Worm (Caenorhabditis elegans) whole organism, L4 larva: ENCODE results near the gene B0348.1.

Experiments used
- F49E8.2 ChIP-seq: sonication (generic microtip); optimal IDR thresholded peaks from 2 replicates; lab custom pipeline; 2016; ENCODE audit warnings: missing compliant biosample characterization, mild to moderate bottlenecking, missing genetic modification characterization, borderline replicate concordance
- R02D3.7 ChIP-seq: fragments of 150-350 bp; sonication (generic microtip); optimal IDR thresholded peaks from 3 replicates; lab custom pipeline; 2014; ENCODE audit warnings: missing biosample characterization, missing genetic modification characterization
- T26A8.4 ChIP-seq: fragments of 200-800 bp; sonication (Bioruptor generic); IDR thresholded peaks from 2 replicates; pipeline ENCODE4 v1.3.6; 2022; ENCODE audit warnings: missing genetic modification characterization, missing compliant biosample characterization
- Y5F2A.4 ChIP-seq: fragments of 200-800 bp; sonication (Bioruptor generic); optimal IDR thresholded peaks from 2 replicates; lab custom pipeline; 2018; ENCODE audit warnings: mild to moderate bottlenecking, missing genetic modification characterization, missing compliant biosample characterization
- aha-1 ChIP-seq: fragments of 150-350 bp; peaks from one replicate; lab custom pipeline; 2014; ENCODE audit warnings: missing biosample characterization, missing genetic modification characterization
- aly-2 ChIP-seq: sonication (generic microtip); optimal IDR thresholded peaks from 2 replicates; lab custom pipeline; 2018; ENCODE audit warnings: missing biosample characterization, missing genetic modification characterization
- ceh-44 ChIP-seq: fragments of 200-800 bp; sonication (Bioruptor generic); IDR thresholded peaks from 2 replicates; pipeline ENCODE4 v1.3.6; 2022; ENCODE audit warnings: missing genetic modification reagents, missing genetic modification characterization, missing compliant biosample characterization
- ceh-82 ChIP-seq: sonication (generic microtip); optimal IDR thresholded peaks from 2 replicates; lab custom pipeline; 2017; ENCODE audit warnings: missing biosample characterization, missing genetic modification characterization
- cey-2 ChIP-seq: sonication (generic microtip); optimal IDR thresholded peaks from 3 replicates; lab custom pipeline; 2017; ENCODE audit warnings: missing genetic modification characterization, mild to moderate bottlenecking, missing compliant biosample characterization, antibody characterized with exemption, borderline replicate concordance; ENCODE audit not compliant: insufficient read depth
- daf-16 ChIP-seq, 3 experiments: sonication (generic microtip); optimal IDR thresholded peaks; 2 replicates each; lab custom pipeline; 2016 to 2017; ENCODE audit warnings: missing genetic modification characterization in 3 of 3, missing genetic modification reagents in 3 of 3, mild to moderate bottlenecking in 2 of 3, missing compliant biosample characterization in 2 of 3, missing biosample characterization in 1 of 3, moderate library complexity in 1 of 3
- dmd-6 ChIP-seq: fragments of 200-800 bp; sonication (Bioruptor generic); IDR thresholded peaks from 2 replicates; pipeline ENCODE4 v1.3.6; 2022; ENCODE audit warnings: missing genetic modification reagents, missing genetic modification characterization, missing compliant biosample characterization
- dmd-8 ChIP-seq: fragments of 200-800 bp; sonication (Bioruptor generic); IDR thresholded peaks from 2 replicates; pipeline ENCODE4 v1.3.6; 2022; ENCODE audit warnings: missing genetic modification characterization, missing compliant biosample characterization
- dve-1 ChIP-seq: sonication (generic microtip); optimal IDR thresholded peaks from 2 replicates; lab custom pipeline; 2017; ENCODE audit warnings: antibody characterized with exemption, mild to moderate bottlenecking, missing genetic modification characterization, missing compliant biosample characterization; ENCODE audit not compliant: insufficient read depth
- fkh-10 ChIP-seq: fragments of 150-350 bp; optimal IDR thresholded peaks from 2 replicates; lab custom pipeline; 2014; ENCODE audit warnings: missing biosample characterization, missing genetic modification reagents, missing genetic modification characterization
- hlh-11 ChIP-seq: fragments of 200-800 bp; sonication (Bioruptor generic); optimal IDR thresholded peaks from 2 replicates; lab custom pipeline; 2018; ENCODE audit warnings: mild to moderate bottlenecking, missing genetic modification characterization, missing compliant biosample characterization
- hlh-30 ChIP-seq: sonication (generic microtip); optimal IDR thresholded peaks from 2 replicates; lab custom pipeline; 2017; ENCODE audit warnings: antibody characterized with exemption, mild to moderate bottlenecking, missing genetic modification characterization, missing compliant biosample characterization; ENCODE audit not compliant: insufficient read depth
- jun-1 ChIP-seq: fragments of 150-350 bp; optimal IDR thresholded peaks from 2 replicates; lab custom pipeline; 2014; ENCODE audit warnings: missing biosample characterization, missing genetic modification reagents, missing genetic modification characterization
- lin-38 ChIP-seq: fragments of 200-800 bp; sonication (Bioruptor generic); IDR thresholded peaks from 2 replicates; pipeline ENCODE4 v1.3.6; 2022; ENCODE audit warnings: missing genetic modification reagents, missing genetic modification characterization, missing compliant biosample characterization
- lir-3 ChIP-seq: sonication (generic microtip); optimal IDR thresholded peaks from 2 replicates; lab custom pipeline; 2016; ENCODE audit warnings: mild to moderate bottlenecking, missing genetic modification characterization, missing compliant biosample characterization
- mes-2 ChIP-seq: sonication (generic microtip); optimal IDR thresholded peaks from 2 replicates; lab custom pipeline; 2016; ENCODE audit warnings: missing genotype, mild to moderate bottlenecking, missing genetic modification characterization, missing compliant biosample characterization; ENCODE audit not compliant: poor library complexity, severe bottlenecking
- nhr-11 ChIP-seq: fragments of 150-350 bp; optimal IDR thresholded peaks from 2 replicates; lab custom pipeline; 2014; ENCODE audit warnings: missing biosample characterization, missing genetic modification characterization
- nhr-237 ChIP-seq: sonication (generic microtip); optimal IDR thresholded peaks from 2 replicates; lab custom pipeline; 2017; ENCODE audit warnings: missing biosample characterization, missing genetic modification characterization
- nhr-28 ChIP-seq: fragments of 150-350 bp; optimal IDR thresholded peaks from 2 replicates; lab custom pipeline; 2014; ENCODE audit warnings: missing biosample characterization, missing genetic modification characterization
- nhr-77 ChIP-seq: fragments of 150-350 bp; optimal IDR thresholded peaks from 2 replicates; lab custom pipeline; 2014; ENCODE audit warnings: missing biosample characterization, missing genetic modification characterization
- pha-4 ChIP-seq, 2 experiments: fragments of 150-350 bp in 1 of 2; fragments of 200-800 bp in 1 of 2; sonication (Bioruptor generic) in 1 of 2; IDR thresholded peaks in 1 of 2; optimal IDR thresholded peaks in 1 of 2; 2 replicates each; pipeline versions ENCODE4 v1.3.6 to Lab custom; 2014 to 2022; ENCODE audit warnings: missing genetic modification characterization in 2 of 2, missing genetic modification reagents in 2 of 2, missing biosample characterization in 1 of 2, missing compliant biosample characterization in 1 of 2
- pqm-1 ChIP-seq: sonication (generic microtip); optimal IDR thresholded peaks from 2 replicates; lab custom pipeline; 2017; ENCODE audit warnings: missing biosample characterization, missing genetic modification characterization
- saeg-2 ChIP-seq: fragments of 200-800 bp; sonication (Bioruptor generic); IDR thresholded peaks from 2 replicates; pipeline ENCODE4 v1.3.6; 2022; ENCODE audit warnings: missing genetic modification reagents, missing genetic modification characterization, missing compliant biosample characterization
- snpc-1.2 ChIP-seq: fragments of 200-800 bp; sonication (Bioruptor generic); IDR thresholded peaks from 2 replicates; pipeline ENCODE4 v1.3.6; 2022; ENCODE audit warnings: missing genetic modification reagents, missing genetic modification characterization, missing compliant biosample characterization
- unc-39 ChIP-seq: sonication (generic microtip); optimal IDR thresholded peaks from 2 replicates; lab custom pipeline; 2017; ENCODE audit warnings: missing biosample characterization, missing genetic modification characterization
- unc-62 ChIP-seq, 3 experiments: fragments of 150-350 bp in 1 of 3; sonication (generic microtip); optimal IDR thresholded peaks in 2 of 3; peaks in 1 of 3; 1 replicate in 1 of 3; 2 replicates in 2 of 3; lab custom pipeline; 2014 to 2017; ENCODE audit warnings: missing biosample characterization in 3 of 3, missing genetic modification characterization in 3 of 3, missing genetic modification reagents in 3 of 3, missing genotype in 1 of 3
- zag-1 ChIP-seq: fragments of 150-350 bp; optimal IDR thresholded peaks from 2 replicates; lab custom pipeline; 2014; ENCODE audit warnings: missing biosample characterization, missing genetic modification characterization
- zfp-2 ChIP-seq: sonication (generic microtip); optimal IDR thresholded peaks from 2 replicates; lab custom pipeline; 2016; ENCODE audit warnings: mild to moderate bottlenecking, missing genetic modification characterization, missing compliant biosample characterization
- ztf-11 ChIP-seq: fragments of 150-350 bp; optimal IDR thresholded peaks from 2 replicates; lab custom pipeline; 2014; ENCODE audit warnings: missing biosample characterization, missing genetic modification characterization

B0348.1 gene

ce11 chrV:16067-16845 is 32.5 kb upstream of the B0348.1 start:
- TF ChIP-seq daf-16 (GFP tag; optimal IDR thresholded peaks at IDR 0.05; lab: Kevin White, UChicago) (no peak), daf-16 (tag; optimal IDR thresholded peaks at IDR 0.05; lab: Kevin White, UChicago) (peak; percentile 33), nhr-11 (tag; lab: Kevin White, UChicago) (no peak), hlh-11 (tag; lab: Kevin White, UChicago) (peak; percentile 59), dmd-8 (no peak), unc-62 (GFP tag; optimal IDR thresholded peaks at IDR 0.05 in 1 of 2; lab: Kevin White, UChicago) (peak in 1 of 2 experiments; percentile 54), unc-62 (tag; optimal IDR thresholded peaks at IDR 0.05; lab: Kevin White, UChicago) (no peak), aha-1 (tag; lab: Kevin White, UChicago) (peak; percentile 79), F49E8.2 (tag; lab: Kevin White, UChicago) (no peak), cey-2 (tag; lab: Kevin White, UChicago) (no peak), saeg-2 (GFP tag; lab: Robert Waterston, UW) (no peak), zag-1 (tag; lab: Kevin White, UChicago) (no peak), pqm-1 (tag; lab: Kevin White, UChicago) (peak; percentile 36), nhr-77 (peak; percentile 7), hlh-30 (peak; percentile 67), fkh-10 (GFP tag; lab: Kevin White, UChicago) (no peak), nhr-28 (tag; lab: Kevin White, UChicago) (peak; percentile 84), dmd-6 (GFP tag; lab: Robert Waterston, UW) (peak; percentile 28; the same call in 1 of the 2 replicates)

ce11 chrV:20518-20917 is 28.2 kb upstream of the B0348.1 start, which contains the start of gene egl-8:
Gene egl-8 (plus strand): TSS chrV:20818.
- no peak for TF ChIP-seq zag-1 (tag; lab: Kevin White, UChicago)
- TF ChIP-seq ceh-82 (tag; lab: Kevin White, UChicago): no peak
- no peak for TF ChIP-seq ceh-44 (GFP tag; lab: Robert Waterston, UW)
- TF ChIP-seq nhr-237 (tag; lab: Kevin White, UChicago): no peak
- no peak for TF ChIP-seq aha-1 (tag; lab: Kevin White, UChicago)

- TF ChIP-seq pqm-1 (tag; lab: Kevin White, UChicago): peak; percentile 80
- TF ChIP-seq daf-16 (GFP tag; optimal IDR thresholded peaks at IDR 0.05; lab: Kevin White, UChicago): no peak
- TF ChIP-seq daf-16 (tag; optimal IDR thresholded peaks at IDR 0.05; lab: Kevin White, UChicago): peak; percentile 61
- peak; percentile 30 for TF ChIP-seq hlh-11 (tag; lab: Kevin White, UChicago)
- TF ChIP-seq snpc-1.2 (GFP tag; lab: Robert Waterston, UW): no peak
- TF ChIP-seq nhr-28 (tag; lab: Kevin White, UChicago): peak; percentile 62
- TF ChIP-seq jun-1: no peak
- TF ChIP-seq T26A8.4 (GFP tag; lab: Robert Waterston, UW): no peak
- TF ChIP-seq unc-39: no peak
- TF ChIP-seq ztf-11 (tag; lab: Kevin White, UChicago): no peak
- TF ChIP-seq pha-4 (GFP tag; IDR thresholded peaks at IDR 0.05; lab: Robert Waterston, UW): no peak
- TF ChIP-seq pha-4 (tag; optimal IDR thresholded peaks at IDR 0.05; lab: Kevin White, UChicago): no peak
- no peak for TF ChIP-seq saeg-2 (GFP tag; lab: Robert Waterston, UW)
- TF ChIP-seq aly-2 (tag; lab: Kevin White, UChicago): no peak
- TF ChIP-seq nhr-77: peak; percentile 66
- no peak for TF ChIP-seq lin-38
- no peak for TF ChIP-seq mes-2 (tag; lab: Kevin White, UChicago)
- TF ChIP-seq dmd-6 (GFP tag; lab: Robert Waterston, UW): 0 out of 2 replicates have a peak, but pooled peaks have one; percentile 8
- peak; percentile 29 for TF ChIP-seq dve-1
Observed at ce11 chrV:21848-22247, 26.9 kb upstream of the B0348.1 start.

- no peak for TF ChIP-seq zfp-2 (tag; lab: Kevin White, UChicago)
- no peak for TF ChIP-seq snpc-1.2 (GFP tag; lab: Robert Waterston, UW)
- no peak for TF ChIP-seq Y5F2A.4 (GFP tag; lab: Kevin White, UChicago)
- TF ChIP-seq lin-38: 0 out of 2 replicates have a peak, but pooled peaks have one; percentile 28
- TF ChIP-seq R02D3.7 (tag; lab: Kevin White, UChicago): peak; percentile 8
- no peak for TF ChIP-seq lir-3 (tag; lab: Kevin White, UChicago)
Observed at ce11 chrV:24181-24580, 24.5 kb upstream of the B0348.1 start.
